Fruit fly (Drosophila melanogaster) whole organism, embryonic: ENCODE data around the gene CG45079.

Experiments used
- Antp ChIP-seq: fragments of 200-800 bp; sonication (Bioruptor generic); optimal IDR thresholded peaks from 3 replicates; lab custom pipeline; 2016; ENCODE audit warnings: missing biosample characterization, missing genetic modification characterization
- CG10267 ChIP-seq: fragments of 200-800 bp; sonication (Bioruptor generic); optimal IDR thresholded peaks from 2 replicates; lab custom pipeline; 2018; ENCODE audit warnings: missing biosample characterization, mild to moderate bottlenecking, missing genetic modification characterization, moderate library complexity
- CG10543 ChIP-seq: fragments of 200-800 bp; sonication (Bioruptor generic); optimal IDR thresholded peaks from 3 replicates; lab custom pipeline; 2017; ENCODE audit warnings: missing biosample characterization, mild to moderate bottlenecking, missing genetic modification characterization, moderate library complexity
- CG10565 ChIP-seq: fragments of 200-800 bp; sonication (Bioruptor generic); optimal IDR thresholded peaks from 3 replicates; lab custom pipeline; 2016; ENCODE audit warnings: missing biosample characterization, mild to moderate bottlenecking, missing genetic modification characterization
- CG11085 ChIP-seq: fragments of 200-800 bp; sonication (Bioruptor generic); IDR thresholded peaks from 2 replicates; pipeline ENCODE4 v1.3.6; 2022; ENCODE audit warnings: missing biosample characterization, missing genetic modification characterization
- CG11398 ChIP-seq: fragments of 200-800 bp; sonication (Bioruptor generic); optimal IDR thresholded peaks from 2 replicates; lab custom pipeline; 2016; ENCODE audit warnings: missing biosample characterization, missing genetic modification characterization
- CG11560 ChIP-seq: fragments of 200-800 bp; sonication (Bioruptor generic); IDR thresholded peaks from 3 replicates; pipeline ENCODE4 v1.3.6; 2022; ENCODE audit warnings: missing biosample characterization, missing genetic modification characterization
- CG12104 ChIP-seq: fragments of 200-800 bp; sonication (Bioruptor generic); optimal IDR thresholded peaks from 3 replicates; lab custom pipeline; 2016; ENCODE audit warnings: missing biosample characterization, missing genetic modification characterization
- CG13775 ChIP-seq: fragments of 200-800 bp; sonication (Bioruptor generic); optimal IDR thresholded peaks from 3 replicates; lab custom pipeline; 2017; ENCODE audit warnings: missing biosample characterization, mild to moderate bottlenecking, missing genetic modification characterization
- CG13894 ChIP-seq: fragments of 200-800 bp; sonication (Bioruptor generic); optimal IDR thresholded peaks from 3 replicates; lab custom pipeline; 2018; ENCODE audit warnings: missing biosample characterization, mild to moderate bottlenecking, missing genetic modification characterization, moderate library complexity
- CG14667 ChIP-seq: fragments of 200-800 bp; sonication (Bioruptor generic); IDR thresholded peaks from 2 replicates; pipeline ENCODE4 v1.3.6; 2022; ENCODE audit warnings: missing biosample characterization, missing genetic modification characterization
- CG15011 ChIP-seq: fragments of 200-800 bp; sonication (Bioruptor generic); optimal IDR thresholded peaks from 3 replicates; lab custom pipeline; 2018; ENCODE audit warnings: missing biosample characterization, mild to moderate bottlenecking, missing genetic modification characterization
- CG1529 ChIP-seq: fragments of 200-800 bp; sonication (Bioruptor generic); optimal IDR thresholded peaks from 3 replicates; lab custom pipeline; 2018; ENCODE audit warnings: missing biosample characterization, missing genetic modification characterization
- CG15514 ChIP-seq: fragments of 200-800 bp; sonication (Bioruptor generic); optimal IDR thresholded peaks from 3 replicates; lab custom pipeline; 2017; ENCODE audit warnings: missing biosample characterization, missing genetic modification characterization, mild to moderate bottlenecking, moderate library complexity, missing genetic modification reagents
- CG15696 ChIP-seq: fragments of 200-800 bp; sonication (Bioruptor generic); optimal IDR thresholded peaks from 2 replicates; lab custom pipeline; 2019; ENCODE audit warnings: missing biosample characterization, mild to moderate bottlenecking, missing genetic modification characterization, moderate library complexity
- CG18011 ChIP-seq: fragments of 200-800 bp; sonication (Bioruptor generic); optimal IDR thresholded peaks from 2 replicates; lab custom pipeline; 2017; ENCODE audit warnings: missing biosample characterization, missing genetic modification characterization, mild to moderate bottlenecking, moderate library complexity, missing genotype
- CG2199 ChIP-seq: fragments of 200-800 bp; sonication (Bioruptor generic); IDR thresholded peaks from 3 replicates; pipeline ENCODE4 v1.3.6; 2022; ENCODE audit warnings: missing biosample characterization, missing genetic modification characterization
- CG2889 ChIP-seq: fragments of 200-800 bp; sonication (Bioruptor generic); IDR thresholded peaks from 3 replicates; pipeline ENCODE4 v1.3.6; 2022; ENCODE audit warnings: missing biosample characterization, missing genetic modification characterization
- CG30431 ChIP-seq: fragments of 200-800 bp; sonication (Bioruptor generic); optimal IDR thresholded peaks from 2 replicates; lab custom pipeline; 2017; ENCODE audit warnings: missing biosample characterization, missing genetic modification characterization
- CG4707 ChIP-seq: fragments of 200-800 bp; sonication (Bioruptor generic); optimal IDR thresholded peaks from 2 replicates; lab custom pipeline; 2018; ENCODE audit warnings: missing biosample characterization, mild to moderate bottlenecking, missing genetic modification characterization, moderate library complexity
- CG4854 ChIP-seq: fragments of 200-800 bp; sonication (Bioruptor generic); optimal IDR thresholded peaks from 2 replicates; lab custom pipeline; 2016; ENCODE audit warnings: missing biosample characterization, missing genetic modification characterization, inconsistent platforms
- CG8290 ChIP-seq, 3 experiments: fragments of 200-800 bp; sonication (Bioruptor generic); optimal IDR thresholded peaks; 2 replicates each; lab custom pipeline; 2016 to 2019; ENCODE audit warnings: missing biosample characterization in 3 of 3, missing genetic modification characterization in 3 of 3, mild to moderate bottlenecking in 2 of 3, moderate library complexity in 1 of 3
- Camta ChIP-seq: fragments of 200-800 bp; sonication (Bioruptor generic); optimal IDR thresholded peaks from 2 replicates; lab custom pipeline; 2016; ENCODE audit warnings: missing biosample characterization, missing genetic modification characterization
- CkIIα-i1 ChIP-seq: fragments of 200-800 bp; sonication (Bioruptor generic); IDR thresholded peaks from 2 replicates; pipeline ENCODE4 v1.3.6; 2022; ENCODE audit warnings: missing biosample characterization, missing genetic modification characterization
- Dp ChIP-seq: fragments of 200-800 bp; sonication (Bioruptor generic); optimal IDR thresholded peaks from 2 replicates; lab custom pipeline; 2018; ENCODE audit warnings: missing biosample characterization, mild to moderate bottlenecking, missing genetic modification characterization, moderate library complexity
- Fer3 ChIP-seq: fragments of 200-800 bp; sonication (Bioruptor generic); optimal IDR thresholded peaks from 2 replicates; lab custom pipeline; 2018; ENCODE audit warnings: missing biosample characterization, mild to moderate bottlenecking, missing genetic modification characterization, moderate library complexity
- HLH54F ChIP-seq: fragments of 200-800 bp; sonication (Bioruptor generic); optimal IDR thresholded peaks from 3 replicates; lab custom pipeline; 2016; ENCODE audit warnings: missing biosample characterization, missing genetic modification characterization
- HmgZ ChIP-seq: fragments of 200-800 bp; sonication (Bioruptor generic); optimal IDR thresholded peaks from 2 replicates; lab custom pipeline; 2018; ENCODE audit warnings: missing biosample characterization, mild to moderate bottlenecking, missing genetic modification characterization
- Hr39 ChIP-seq: fragments of >200 bp; optimal IDR thresholded peaks from 2 replicates; lab custom pipeline; 2017
- Mes4 ChIP-seq: fragments of 200-800 bp; sonication (Bioruptor generic); optimal IDR thresholded peaks from 2 replicates; lab custom pipeline; 2016; ENCODE audit warnings: missing biosample characterization, missing genetic modification characterization
- Oli ChIP-seq: fragments of 200-800 bp; sonication (Bioruptor generic); optimal IDR thresholded peaks from 2 replicates; lab custom pipeline; 2018; ENCODE audit warnings: missing biosample characterization, mild to moderate bottlenecking, missing genetic modification characterization, moderate library complexity
- Sox100B ChIP-seq: fragments of 200-800 bp; sonication (Bioruptor generic); optimal IDR thresholded peaks from 3 replicates; lab custom pipeline; 2018; ENCODE audit warnings: missing biosample characterization, mild to moderate bottlenecking, missing genetic modification characterization
- Sry-β ChIP-seq: fragments of 200-800 bp; sonication (Bioruptor generic); optimal IDR thresholded peaks from 2 replicates; lab custom pipeline; 2018; ENCODE audit warnings: missing biosample characterization, mild to moderate bottlenecking, missing genetic modification characterization, moderate library complexity
- Tbp ChIP-seq: fragments of >200 bp; optimal IDR thresholded peaks from 2 replicates; lab custom pipeline; 2018; ENCODE audit warnings: missing biosample characterization, missing genetic modification characterization
- bab2 ChIP-seq: fragments of 200-800 bp; sonication (Bioruptor generic); optimal IDR thresholded peaks from 2 replicates; lab custom pipeline; 2016; ENCODE audit warnings: missing biosample characterization, missing genetic modification characterization
- croc ChIP-seq: fragments of 200-800 bp; sonication (Bioruptor generic); conservative IDR thresholded peaks from 3 replicates; pipeline ENCODE4 v1.3.6; 2022; ENCODE audit warnings: missing biosample characterization, missing genetic modification characterization
- dan ChIP-seq: fragments of 200-800 bp; sonication (Bioruptor generic); IDR thresholded peaks from 2 replicates; pipeline ENCODE4 v1.3.6; 2022; ENCODE audit warnings: missing biosample characterization, missing genetic modification characterization
- disco-r ChIP-seq: fragments of 200-800 bp; sonication (Bioruptor generic); optimal IDR thresholded peaks from 2 replicates; lab custom pipeline; 2016; ENCODE audit warnings: missing biosample characterization, missing genetic modification characterization
- esg ChIP-seq: fragments of 200-800 bp; sonication (Bioruptor generic); conservative IDR thresholded peaks from 2 replicates; pipeline ENCODE4 v1.3.6; 2022; ENCODE audit warnings: missing biosample characterization, missing genetic modification characterization
- ewg ChIP-seq: fragments of 200-800 bp; sonication (Bioruptor generic); optimal IDR thresholded peaks from 3 replicates; lab custom pipeline; 2017; ENCODE audit warnings: mild to moderate bottlenecking, missing biosample characterization, missing genetic modification reagents, missing genetic modification characterization
- fu2 ChIP-seq: fragments of 200-800 bp; sonication (Bioruptor generic); optimal IDR thresholded peaks from 2 replicates; lab custom pipeline; 2016; ENCODE audit warnings: missing biosample characterization, missing genetic modification characterization
- gfzf ChIP-seq: fragments of 200-800 bp; sonication (Bioruptor generic); optimal IDR thresholded peaks from 2 replicates; lab custom pipeline; 2016; ENCODE audit warnings: missing biosample characterization, mild to moderate bottlenecking, missing genetic modification characterization, moderate library complexity
- grau ChIP-seq: fragments of 200-800 bp; optimal IDR thresholded peaks from 3 replicates; lab custom pipeline; 2019; ENCODE audit warnings: missing biosample characterization, mild to moderate bottlenecking, missing genetic modification characterization, moderate library complexity
- lov ChIP-seq, 2 experiments: fragments of 200-800 bp in 1 of 2; fragments of >200 bp in 1 of 2; sonication (Bioruptor generic) in 1 of 2; IDR thresholded peaks in 1 of 2; optimal IDR thresholded peaks in 1 of 2; 2 replicates in 1 of 2; 3 replicates in 1 of 2; pipeline versions ENCODE4 v1.3.6 to Lab custom; 2017 to 2022; ENCODE audit warnings: missing biosample characterization in 1 of 2, missing genetic modification characterization in 1 of 2
- mam ChIP-seq: fragments of 200-800 bp; sonication (Bioruptor generic); optimal IDR thresholded peaks from 3 replicates; lab custom pipeline; 2016; ENCODE audit warnings: missing biosample characterization, missing genetic modification characterization
- odd ChIP-seq: fragments of 200-800 bp; sonication (Bioruptor generic); optimal IDR thresholded peaks from 2 replicates; lab custom pipeline; 2017; ENCODE audit warnings: missing biosample characterization, mild to moderate bottlenecking, missing genetic modification characterization
- org-1 ChIP-seq: fragments of 200-800 bp; sonication (Bioruptor generic); optimal IDR thresholded peaks from 2 replicates; lab custom pipeline; 2017; ENCODE audit warnings: missing biosample characterization, missing genetic modification characterization
- p53 ChIP-seq: fragments of 200-800 bp; sonication (Bioruptor generic); optimal IDR thresholded peaks from 2 replicates; lab custom pipeline; 2016; ENCODE audit warnings: missing biosample characterization, missing genetic modification characterization
- sima ChIP-seq: fragments of 200-800 bp; sonication (Bioruptor generic); optimal IDR thresholded peaks from 2 replicates; lab custom pipeline; 2016; ENCODE audit warnings: missing biosample characterization, missing genetic modification characterization
- slp2 ChIP-seq: fragments of 200-800 bp; sonication (Bioruptor generic); optimal IDR thresholded peaks from 2 replicates; lab custom pipeline; 2016; ENCODE audit warnings: missing biosample characterization, missing genetic modification characterization
- tup ChIP-seq: fragments of 200-800 bp; sonication (Bioruptor generic); optimal IDR thresholded peaks from 2 replicates; lab custom pipeline; 2016; ENCODE audit warnings: missing biosample characterization, mild to moderate bottlenecking, missing genetic modification characterization, moderate library complexity
- wdn ChIP-seq: fragments of 200-800 bp; sonication (Bioruptor generic); IDR thresholded peaks from 2 replicates; pipeline ENCODE4 v1.3.6; 2022; ENCODE audit warnings: missing biosample characterization, missing genetic modification characterization

Gene CG45079

dm6 chr3R:17115668-17116067 is 8.6 kb upstream of the CG45079 start (continued):
- TF ChIP-seq Fer3 (tag; lab: Kevin White, UChicago): no peak
- TF ChIP-seq esg (GFP tag; lab: Robert Waterston, UW): no peak
- no peak for TF ChIP-seq fu2
- no peak for TF ChIP-seq CG30431
- TF ChIP-seq lov (optimal IDR thresholded peaks at IDR 0.05; lab: Kevin White, UChicago): no peak
- TF ChIP-seq lov (GFP tag; IDR thresholded peaks at IDR 0.05; lab: Robert Waterston, UW): no peak
- TF ChIP-seq Dp (GFP tag; lab: Kevin White, UChicago): no peak
- TF ChIP-seq tup (GFP tag; lab: Kevin White, UChicago): no peak
- TF ChIP-seq CG8290 (GFP tag; optimal IDR thresholded peaks at IDR 0.05; lab: Kevin White, UChicago): no peak
- TF ChIP-seq CG8290 (tag; optimal IDR thresholded peaks at IDR 0.05; lab: Kevin White, UChicago): no peak
- TF ChIP-seq CG10543: peak; percentile 43
- TF ChIP-seq grau: peak; percentile 8
- peak; percentile 37 for TF ChIP-seq Sox100B (GFP tag; lab: Kevin White, UChicago)
- no peak for TF ChIP-seq CG12104 (GFP tag; lab: Kevin White, UChicago)
- no peak for TF ChIP-seq CG10267 (tag; lab: Kevin White, UChicago)
- no peak for TF ChIP-seq wdn (GFP tag; lab: Robert Waterston, UW)
- no peak for TF ChIP-seq CkIIα-i1
- TF ChIP-seq org-1 (GFP tag; lab: Kevin White, UChicago): no peak
- TF ChIP-seq dan (GFP tag; lab: Robert Waterston, UW): no peak
- no peak for TF ChIP-seq CG4854 (GFP tag; lab: Kevin White, UChicago)
- TF ChIP-seq Sry-β: no peak
- TF ChIP-seq croc (GFP tag; lab: Robert Waterston, UW): no peak
- TF ChIP-seq Tbp (GFP tag; lab: Kevin White, UChicago): no peak
- no peak for TF ChIP-seq Camta (GFP tag; lab: Kevin White, UChicago)
- TF ChIP-seq sima (GFP tag; lab: Kevin White, UChicago): no peak
- TF ChIP-seq CG11560: no peak
- TF ChIP-seq CG13775 (GFP tag; lab: Kevin White, UChicago): no peak
- no peak for TF ChIP-seq HLH54F
- TF ChIP-seq Hr39: no peak
- TF ChIP-seq CG15696 (tag; lab: Kevin White, UChicago): peak; percentile 50
- no peak for TF ChIP-seq mam (GFP tag; lab: Kevin White, UChicago)
- no peak for TF ChIP-seq Mes4
- no peak for TF ChIP-seq CG14667
- TF ChIP-seq ewg (GFP tag; lab: Kevin White, UChicago): no peak
- TF ChIP-seq CG15514 (GFP tag; lab: Kevin White, UChicago): peak; percentile 17
- TF ChIP-seq p53 (GFP tag; lab: Kevin White, UChicago): no peak
- TF ChIP-seq HmgZ: peak; percentile 1
- TF ChIP-seq CG2889 (GFP tag; lab: Robert Waterston, UW): no peak
- peak; percentile 57 for TF ChIP-seq odd (GFP tag; lab: Kevin White, UChicago)
- peak; percentile 38 for TF ChIP-seq CG4707 (GFP tag; lab: Kevin White, UChicago)
- no peak for TF ChIP-seq CG2199 (GFP tag; lab: Robert Waterston, UW)
- no peak for TF ChIP-seq Oli (tag; lab: Kevin White, UChicago)
- TF ChIP-seq disco-r (GFP tag; lab: Kevin White, UChicago): no peak
- no peak for TF ChIP-seq CG10565 (GFP tag; lab: Kevin White, UChicago)
- TF ChIP-seq CG18011 (GFP tag; lab: Kevin White, UChicago): peak; percentile 9
- TF ChIP-seq CG11398 (GFP tag; lab: Kevin White, UChicago): no peak
- peak; percentile 34 for TF ChIP-seq CG15011 (GFP tag; lab: Kevin White, UChicago)
- no peak for TF ChIP-seq Antp (GFP tag; lab: Kevin White, UChicago)
- TF ChIP-seq CG1529: peak; percentile 35
- TF ChIP-seq bab2 (GFP tag; lab: Kevin White, UChicago): no peak
- no peak for TF ChIP-seq gfzf (GFP tag; lab: Kevin White, UChicago)
- TF ChIP-seq CG13894 (tag; lab: Kevin White, UChicago): no peak
- no peak for TF ChIP-seq CG11085 (GFP tag; lab: Robert Waterston, UW)
- TF ChIP-seq slp2 (GFP tag; lab: Kevin White, UChicago): no peak
